Worm (Caenorhabditis elegans): ENCODE measurements around the gene tra-1.

DNA sequence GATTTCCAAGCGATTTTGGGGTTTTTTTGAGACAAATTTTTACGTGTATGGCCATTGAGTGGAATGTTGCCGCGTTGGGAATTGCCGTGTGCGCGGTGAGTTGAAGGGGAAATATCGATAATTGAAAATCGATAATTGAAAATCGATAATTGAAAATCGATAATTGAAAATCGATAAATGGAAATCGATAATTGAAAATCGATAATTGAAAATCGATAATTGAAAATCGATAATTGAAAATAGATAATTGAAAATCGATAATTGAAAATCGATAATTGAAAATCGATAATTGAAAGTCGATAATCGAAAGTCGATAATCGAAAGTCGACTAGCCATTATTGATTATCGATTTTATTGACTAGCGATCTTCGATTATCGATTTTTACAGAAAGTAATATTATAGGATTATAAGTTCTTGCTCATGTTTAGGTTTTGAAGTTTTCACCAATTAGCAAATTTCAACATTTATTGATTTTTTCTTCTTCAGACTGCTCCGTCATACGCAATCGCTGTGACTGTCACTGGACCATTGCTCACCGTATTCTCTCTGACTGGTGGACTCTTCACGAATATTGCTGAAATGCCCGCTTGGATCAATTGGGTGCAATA is 26.7 kb upstream of the tra-1 start:
- TF ChIP-seq unc-62 (GFP tag; optimal IDR thresholded peaks at IDR 0.05) (no peak), nhr-76 (tag; optimal IDR thresholded peaks at IDR 0.05) (no peak), ztf-11 (tag; optimal IDR thresholded peaks at IDR 0.05) (no peak), tbx-8 (GFP tag; optimal IDR thresholded peaks at IDR 0.05) (no peak), mab-5 (tag; optimal IDR thresholded peaks at IDR 0.05) (no peak), nhr-28 (tag; optimal IDR thresholded peaks at IDR 0.05) (no peak), snpc-4 (tag; optimal IDR thresholded peaks at IDR 0.05) (no peak), elt-3 (tag; optimal IDR thresholded peaks at IDR 0.05) (no peak), nhr-237 (tag; optimal IDR thresholded peaks at IDR 0.05) (no peak), pha-4 (tag; optimal IDR thresholded peaks at IDR 0.05) (no peak)
